Worm (Caenorhabditis elegans) whole organism, midembryonic: ENCODE measurements around the gene Y61A9LA.7.

Experiments
- T22C8.4 ChIP-seq: fragments of 200-800 bp; sonication (Bioruptor generic); IDR thresholded peaks from 2 replicates; pipeline ENCODE4 v1.3.6; 2022; ENCODE audit warnings: missing genetic modification characterization, missing compliant biosample characterization
- cog-1 ChIP-seq: sonication (generic microtip); optimal IDR thresholded peaks from 2 replicates; lab custom pipeline; 2016; ENCODE audit warnings: missing genetic modification characterization, missing compliant biosample characterization
- flt-1 ChIP-seq: fragments of 200-800 bp; sonication (Bioruptor generic); IDR thresholded peaks from 2 replicates; pipeline ENCODE4 v1.3.6; 2022; ENCODE audit warnings: missing genetic modification characterization, missing compliant biosample characterization
- klf-2 ChIP-seq: fragments of 200-800 bp; sonication (Bioruptor generic); conservative IDR thresholded peaks from 2 replicates; pipeline ENCODE4 v1.3.6; 2022; ENCODE audit warnings: missing genetic modification reagents, missing genetic modification characterization, missing compliant biosample characterization
- tab-1 ChIP-seq: fragments of 200-800 bp; sonication (Bioruptor generic); IDR thresholded peaks from 2 replicates; pipeline ENCODE4 v1.3.6; 2022; ENCODE audit warnings: missing genetic modification characterization, missing compliant biosample characterization
- ztf-23 ChIP-seq: fragments of 200-800 bp; sonication (Bioruptor generic); IDR thresholded peaks from 2 replicates; pipeline ENCODE4 v1.3.6; 2022; ENCODE audit warnings: missing genetic modification reagents, missing genetic modification characterization, missing compliant biosample characterization
- ztf-29 ChIP-seq: fragments of 200-800 bp; sonication (Bioruptor generic); IDR thresholded peaks from 2 replicates; pipeline ENCODE4 v1.3.6; 2022; ENCODE audit warnings: missing genetic modification reagents, missing genetic modification characterization, missing compliant biosample characterization

DNA sequence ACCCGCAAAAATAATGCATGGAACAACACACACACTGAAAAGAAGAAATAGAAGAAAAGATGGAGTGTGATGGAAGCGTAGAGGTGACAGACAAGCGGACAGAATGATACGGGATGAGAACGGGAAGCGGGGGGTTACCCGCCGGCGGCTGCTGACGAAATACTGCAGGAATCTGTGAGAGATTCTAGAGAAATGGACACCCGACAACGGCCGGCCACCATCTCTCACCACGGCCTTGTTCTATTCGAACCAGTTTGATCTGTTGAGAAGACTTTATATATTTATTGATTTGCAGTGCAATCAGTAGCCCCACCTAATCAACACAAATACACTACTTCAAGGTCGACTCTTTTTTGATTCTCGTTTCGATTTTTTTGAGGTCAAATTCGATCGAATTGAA lies 9.1 kb downstream of the Y61A9LA.7 start:
- no peak for TF ChIP-seq klf-2 (GFP tag; lab: Robert Waterston, UW)
- no peak for TF ChIP-seq ztf-23 (GFP tag; lab: Robert Waterston, UW)
- no peak for TF ChIP-seq tab-1 (GFP tag; lab: Robert Waterston, UW)
- no peak for TF ChIP-seq flt-1
- TF ChIP-seq ztf-29 (GFP tag; lab: Robert Waterston, UW), result no peak
- TF ChIP-seq cog-1 (tag; lab: Kevin White, UChicago), result no peak
- no peak for TF ChIP-seq T22C8.4 (GFP tag; lab: Robert Waterston, UW)
